Fruit fly (Drosophila melanogaster) whole organism, prepupa: Measurements from ENCODE around the gene Vm26Ac.
A peak's percentile ranks its signal among the peaks of the same experiment; 100 is the strongest.

ENCODE experiments used
- Blimp-1 ChIP-seq: fragments of 200-800 bp; sonication (Bioruptor generic); optimal IDR thresholded peaks from 3 replicates; lab custom pipeline; 2017; ENCODE audit warnings: missing biosample characterization, missing genetic modification characterization, mild to moderate bottlenecking, moderate library complexity, missing genetic modification reagents
- CG11762 ChIP-seq: fragments of 200-800 bp; sonication (Bioruptor generic); optimal IDR thresholded peaks from 3 replicates; lab custom pipeline; 2016; ENCODE audit warnings: missing biosample characterization, missing genetic modification characterization; ENCODE audit not compliant: insufficient read depth
- CG11902 ChIP-seq: fragments of 200-800 bp; sonication (Bioruptor generic); optimal IDR thresholded peaks from 3 replicates; lab custom pipeline; 2016; ENCODE audit warnings: missing biosample characterization, missing genetic modification characterization
- CG1621 ChIP-seq: fragments of 200-800 bp; sonication (Bioruptor generic); optimal IDR thresholded peaks from 3 replicates; lab custom pipeline; 2018; ENCODE audit warnings: missing biosample characterization, mild to moderate bottlenecking, missing genetic modification characterization
- CG16779 ChIP-seq: fragments of 200-800 bp; sonication (Bioruptor generic); optimal IDR thresholded peaks from 3 replicates; lab custom pipeline; 2017; ENCODE audit warnings: missing biosample characterization, mild to moderate bottlenecking, missing genetic modification characterization
- CG31627 ChIP-seq: fragments of 200-800 bp; sonication (Bioruptor generic); optimal IDR thresholded peaks from 3 replicates; lab custom pipeline; 2016; ENCODE audit warnings: missing biosample characterization, missing genetic modification characterization
- CG34406 ChIP-seq: fragments of 200-800 bp; sonication (Bioruptor generic); optimal IDR thresholded peaks from 3 replicates; lab custom pipeline; 2016; ENCODE audit warnings: missing biosample characterization, missing genetic modification characterization
- CG3919 ChIP-seq: fragments of 200-800 bp; sonication (Bioruptor generic); optimal IDR thresholded peaks from 3 replicates; lab custom pipeline; 2016; ENCODE audit warnings: missing biosample characterization, missing genetic modification characterization
- CG6808 ChIP-seq: fragments of 200-800 bp; sonication (Bioruptor generic); optimal IDR thresholded peaks from 3 replicates; lab custom pipeline; 2017; ENCODE audit warnings: missing biosample characterization, missing genetic modification characterization, mild to moderate bottlenecking, moderate library complexity, missing genetic modification reagents
- CG7368 ChIP-seq: fragments of 200-800 bp; sonication (Bioruptor generic); optimal IDR thresholded peaks from 3 replicates; lab custom pipeline; 2016; ENCODE audit warnings: missing biosample characterization, missing genetic modification characterization
- CG9139 ChIP-seq: fragments of 200-800 bp; sonication (Bioruptor generic); optimal IDR thresholded peaks from 3 replicates; lab custom pipeline; 2017; ENCODE audit warnings: missing biosample characterization, mild to moderate bottlenecking, missing genetic modification characterization
- Eip75B ChIP-seq: fragments of 200-800 bp; sonication (Bioruptor generic); optimal IDR thresholded peaks from 3 replicates; lab custom pipeline; 2016; ENCODE audit warnings: missing biosample characterization, missing genetic modification characterization
- Eip78C ChIP-seq: fragments of 200-800 bp; sonication (Bioruptor generic); peaks from one replicate; lab custom pipeline; 2016; ENCODE audit warnings: missing biosample characterization, missing genetic modification characterization
- Ets21C ChIP-seq: fragments of 200-800 bp; sonication (Bioruptor generic); optimal IDR thresholded peaks from 3 replicates; lab custom pipeline; 2016; ENCODE audit warnings: missing biosample characterization, missing genetic modification characterization
- Gug ChIP-seq: fragments of 200-800 bp; sonication (Bioruptor generic); IDR thresholded peaks from 2 replicates; pipeline ENCODE4 v1.3.6; 2022; ENCODE audit warnings: missing biosample characterization, missing genetic modification characterization
- Hr39 ChIP-seq: fragments of 200-800 bp; sonication (Bioruptor generic); optimal IDR thresholded peaks from 2 replicates; lab custom pipeline; 2016; ENCODE audit warnings: missing biosample characterization, missing genetic modification characterization
- Smox ChIP-seq: fragments of 200-800 bp; sonication (Bioruptor generic); optimal IDR thresholded peaks from 3 replicates; lab custom pipeline; 2016; ENCODE audit warnings: missing biosample characterization, missing genetic modification characterization
- Sox102F ChIP-seq: fragments of 200-800 bp; sonication (Bioruptor generic); optimal IDR thresholded peaks from 2 replicates; lab custom pipeline; 2016; ENCODE audit warnings: missing biosample characterization, mild to moderate bottlenecking, missing genetic modification characterization
- Sox14 ChIP-seq: fragments of 200-800 bp; sonication (Bioruptor generic); optimal IDR thresholded peaks from 3 replicates; lab custom pipeline; 2016; ENCODE audit warnings: missing biosample characterization, missing genetic modification characterization
- Sox15 ChIP-seq: fragments of 200-800 bp; sonication (Bioruptor generic); optimal IDR thresholded peaks from 3 replicates; lab custom pipeline; 2016; ENCODE audit warnings: missing biosample characterization, missing genetic modification characterization
- cyc ChIP-seq: fragments of 200-800 bp; sonication (Bioruptor generic); optimal IDR thresholded peaks from 3 replicates; lab custom pipeline; 2016; ENCODE audit warnings: missing biosample characterization, missing genetic modification characterization
- dac ChIP-seq: fragments of 200-800 bp; sonication (Bioruptor generic); optimal IDR thresholded peaks from 2 replicates; lab custom pipeline; 2017; ENCODE audit warnings: missing biosample characterization, mild to moderate bottlenecking, missing genetic modification characterization
- dsx ChIP-seq: fragments of 200-800 bp; optimal IDR thresholded peaks from 3 replicates; lab custom pipeline; 2019; ENCODE audit warnings: missing biosample characterization, mild to moderate bottlenecking, missing genetic modification characterization, moderate library complexity; ENCODE audit not compliant: poor library complexity, severe bottlenecking
- esn ChIP-seq: fragments of 200-800 bp; sonication (Bioruptor generic); optimal IDR thresholded peaks from 2 replicates; lab custom pipeline; 2016; ENCODE audit warnings: missing biosample characterization, mild to moderate bottlenecking, missing genetic modification characterization, moderate library complexity
- fd85E ChIP-seq: fragments of 200-800 bp; sonication (Bioruptor generic); optimal IDR thresholded peaks from 3 replicates; lab custom pipeline; 2016; ENCODE audit warnings: missing biosample characterization, missing genetic modification characterization
- lz ChIP-seq: fragments of 200-800 bp; sonication (Bioruptor generic); optimal IDR thresholded peaks from 3 replicates; lab custom pipeline; 2016; ENCODE audit warnings: missing biosample characterization, missing genetic modification characterization
- pdm3 ChIP-seq: fragments of 200-800 bp; sonication (Bioruptor generic); optimal IDR thresholded peaks from 3 replicates; lab custom pipeline; 2016; ENCODE audit warnings: missing biosample characterization, missing genetic modification characterization
- spab ChIP-seq: fragments of 200-800 bp; sonication (Bioruptor generic); optimal IDR thresholded peaks from 2 replicates; lab custom pipeline; 2017; ENCODE audit warnings: missing biosample characterization, mild to moderate bottlenecking, missing genetic modification characterization, missing genetic modification reagents
- svp ChIP-seq: fragments of 200-800 bp; sonication (Bioruptor generic); peaks from one replicate; lab custom pipeline; 2016; ENCODE audit warnings: missing biosample characterization, missing genetic modification characterization
- topi ChIP-seq: fragments of 200-800 bp; sonication (Bioruptor generic); optimal IDR thresholded peaks from 3 replicates; lab custom pipeline; 2016; ENCODE audit warnings: missing biosample characterization, missing genetic modification characterization

Vm26Ac gene

DNA sequence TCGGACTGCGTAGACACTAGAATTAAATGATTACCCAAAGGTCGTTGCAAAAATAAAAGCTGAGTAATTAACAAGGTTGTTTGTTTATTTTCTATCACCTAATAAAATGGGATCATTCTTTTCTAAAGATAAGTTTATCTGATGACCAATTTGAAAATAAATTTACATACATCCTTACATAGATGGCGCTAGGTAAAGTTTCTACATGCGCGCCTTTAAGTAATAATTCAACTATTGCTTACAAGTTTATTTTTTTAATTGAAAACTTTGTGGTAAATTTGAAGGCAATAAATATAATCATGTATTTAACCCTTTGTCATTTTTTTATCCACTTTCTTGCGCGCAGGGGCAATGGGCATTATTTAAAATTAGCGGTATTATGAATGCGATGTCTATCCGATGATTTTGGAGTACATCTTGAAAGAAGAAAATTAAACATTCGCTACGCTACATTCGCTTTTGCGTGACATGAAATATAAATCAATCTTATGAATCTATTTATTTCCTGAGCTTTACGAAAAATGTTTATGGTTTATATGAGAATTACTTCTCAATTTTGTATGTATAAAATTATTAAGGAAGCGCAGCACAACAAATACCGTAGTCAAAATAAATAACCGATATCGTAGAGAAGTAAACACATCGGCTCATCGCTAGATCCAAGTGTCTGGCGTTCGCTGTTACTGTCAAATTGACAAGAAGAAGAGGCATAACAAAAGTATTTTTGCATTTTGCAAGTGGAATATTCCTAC is 9.5 kb downstream of the Vm26Ac start, which contains the start of gene CG9044:
CG9044 (plus strand) TSS at position 676 of the 752 bp plus-strand sequence.
- TF ChIP-seq CG31627 (GFP tag; lab: Kevin White, UChicago) (peak; percentile 68), Hr39 (peak; percentile 76), CG9139 (GFP tag; lab: Kevin White, UChicago) (no peak), Sox14 (GFP tag; lab: Kevin White, UChicago) (peak; percentile 86), Sox15 (peak; percentile 44), Eip75B (GFP tag; lab: Kevin White, UChicago) (no peak), Blimp-1 (GFP tag; lab: Kevin White, UChicago) (no peak), spab (GFP tag; lab: Kevin White, UChicago) (no peak), Eip78C (GFP tag; lab: Kevin White, UChicago) (no peak), lz (GFP tag; lab: Kevin White, UChicago) (peak; percentile 56), esn (GFP tag; lab: Kevin White, UChicago) (peak; percentile 62), Ets21C (peak; percentile 28), CG16779 (no peak), CG34406 (GFP tag; lab: Kevin White, UChicago) (no peak), dsx (GFP tag; lab: Kevin White, UChicago) (no peak), cyc (peak; percentile 51), Gug (GFP tag; lab: Robert Waterston, UW) (peak; percentile 27; the same call in 1 of the 2 replicates), CG11902 (GFP tag; lab: Kevin White, UChicago) (peak; percentile 38), CG7368 (GFP tag; lab: Kevin White, UChicago) (no peak), pdm3 (GFP tag; lab: Kevin White, UChicago) (no peak)
- TF ChIP-seq, all 60 proteins: peak for 10

DNA sequence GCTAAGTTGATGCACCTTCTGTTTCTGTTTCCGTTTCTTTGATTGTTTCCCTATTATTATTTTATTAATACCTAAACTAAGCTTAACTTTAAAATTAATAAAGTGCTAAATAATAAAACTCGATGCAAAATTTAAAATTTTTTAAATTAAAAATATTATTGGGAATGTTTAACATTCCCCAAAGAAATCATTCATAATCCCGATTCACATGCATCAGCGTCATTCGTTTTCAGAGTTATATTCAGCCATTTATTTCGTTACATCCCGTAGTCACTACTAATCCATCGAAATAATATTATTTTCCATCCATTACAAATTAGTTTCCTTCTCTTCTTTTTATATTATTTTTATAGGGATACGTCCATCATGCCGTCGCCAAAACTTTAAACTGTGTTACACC is 10.9 kb downstream of the Vm26Ac start:
- TF ChIP-seq Sox102F (GFP tag; lab: Kevin White, UChicago) = no peak
- no peak for TF ChIP-seq topi (GFP tag; lab: Kevin White, UChicago)
- no peak for TF ChIP-seq CG11762 (GFP tag; lab: Kevin White, UChicago)
- TF ChIP-seq Ets21C = no peak
- TF ChIP-seq Smox (GFP tag; lab: Kevin White, UChicago) = no peak
- TF ChIP-seq CG7368 (GFP tag; lab: Kevin White, UChicago) = no peak
- no peak for TF ChIP-seq CG1621 (tag; lab: Kevin White, UChicago)
- no peak for TF ChIP-seq pdm3 (GFP tag; lab: Kevin White, UChicago)
- no peak for TF ChIP-seq svp (GFP tag; lab: Kevin White, UChicago)
- TF ChIP-seq Eip78C (GFP tag; lab: Kevin White, UChicago) = no peak
- no peak for TF ChIP-seq CG3919 (GFP tag; lab: Kevin White, UChicago)
- no peak for TF ChIP-seq Hr39

DNA sequence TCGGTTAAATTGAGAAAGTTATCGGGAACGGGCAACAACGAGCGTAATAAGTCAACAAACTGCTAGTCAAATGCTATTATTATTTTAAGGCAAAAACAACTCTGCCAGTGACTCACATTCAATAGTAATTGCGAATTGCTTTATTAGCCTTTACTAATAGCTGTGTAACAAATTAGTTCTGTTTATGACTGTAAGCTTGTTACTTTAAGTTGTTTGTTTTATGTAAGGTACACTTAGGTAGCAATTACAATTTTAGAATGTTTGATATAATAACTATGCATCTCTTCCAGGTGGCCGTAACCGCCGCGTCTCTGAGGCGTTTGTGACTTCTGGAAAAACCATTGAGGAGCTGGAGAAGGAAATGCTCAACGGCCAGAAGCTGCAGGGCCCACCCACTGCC is 11.7 kb downstream of the Vm26Ac start:
- TF ChIP-seq fd85E (GFP tag; lab: Kevin White, UChicago) (no peak), Smox (GFP tag; lab: Kevin White, UChicago) (no peak), CG6808 (GFP tag; lab: Kevin White, UChicago) (no peak), dac (GFP tag; lab: Kevin White, UChicago) (no peak), Hr39 (no peak)

DNA sequence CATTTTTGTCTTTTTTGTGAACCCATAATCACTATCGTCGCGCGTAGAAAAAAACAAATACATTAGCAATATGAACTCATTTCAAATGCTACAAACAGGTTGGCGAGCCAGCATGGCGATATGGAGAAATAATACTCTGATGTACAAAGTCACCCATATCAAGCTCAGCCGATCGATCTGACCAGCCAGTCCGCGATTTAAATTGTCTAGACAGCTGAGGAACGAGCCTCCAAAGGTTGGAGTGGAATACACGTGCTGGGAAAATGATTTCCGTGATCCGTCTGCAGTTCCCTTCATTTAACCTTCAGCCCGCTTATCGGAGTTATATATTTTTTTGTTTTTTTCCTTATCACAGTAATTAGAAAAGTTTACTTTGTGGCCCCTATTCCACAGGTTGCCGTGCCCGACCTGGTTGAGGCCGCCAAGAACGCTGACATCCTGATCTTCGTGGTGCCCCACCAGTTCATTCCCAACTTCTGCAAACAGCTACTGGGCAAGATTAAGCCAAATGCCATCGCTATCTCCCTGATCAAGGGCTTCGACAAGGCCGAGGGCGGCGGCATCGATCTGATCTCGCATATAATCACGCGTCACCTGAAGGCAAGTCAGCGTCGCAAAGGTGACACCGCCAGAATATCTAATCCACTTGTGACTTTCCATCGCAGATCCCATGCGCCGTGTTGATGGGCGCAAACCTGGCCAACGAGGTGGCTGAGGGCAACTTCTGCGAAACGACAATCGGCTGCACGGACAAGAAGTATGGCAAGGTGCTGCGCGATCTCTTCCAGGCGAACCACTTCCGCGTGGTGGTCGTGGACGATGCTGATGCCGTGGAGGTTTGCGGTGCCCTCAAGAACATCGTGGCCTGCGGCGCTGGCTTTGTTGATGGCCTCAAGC is 12.5 kb downstream of the Vm26Ac start:
- no peak for TF ChIP-seq CG3919 (GFP tag; lab: Kevin White, UChicago)
- peak; percentile 90 for TF ChIP-seq svp (GFP tag; lab: Kevin White, UChicago)
